Worm (Caenorhabditis elegans) whole organism, mixed stage, embryonic: Measurements from ENCODE around the gene ZK1307.1.

ENCODE experiments used
- elt-1 ChIP-seq: sonication (generic microtip); optimal IDR thresholded peaks from 2 replicates; lab custom pipeline; 2017; ENCODE audit warnings: missing genetic modification characterization, mild to moderate bottlenecking, missing compliant biosample characterization, antibody characterized with exemption, moderate library complexity, borderline replicate concordance; ENCODE audit not compliant: insufficient read depth
- mep-1 ChIP-seq: fragments of 150-350 bp; optimal IDR thresholded peaks from 2 replicates; lab custom pipeline; 2017; ENCODE audit warnings: missing biosample characterization, missing genetic modification reagents, missing genetic modification characterization, inconsistent platforms
- pha-4 ChIP-seq: fragments of 150-350 bp; optimal IDR thresholded peaks from 2 replicates; lab custom pipeline; 2018; ENCODE audit warnings: missing biosample characterization, missing genetic modification reagents, missing genetic modification characterization
- snpc-4 ChIP-seq: fragments of 150-350 bp; optimal IDR thresholded peaks from 2 replicates; lab custom pipeline; 2014; ENCODE audit warnings: missing biosample characterization, missing genetic modification characterization
- sptf-1 ChIP-seq: sonication (generic microtip); optimal IDR thresholded peaks from 2 replicates; lab custom pipeline; 2017; ENCODE audit warnings: mild to moderate bottlenecking, missing genetic modification characterization, moderate library complexity, missing compliant biosample characterization
- unc-39 ChIP-seq: fragments of 150-350 bp; optimal IDR thresholded peaks from 2 replicates; lab custom pipeline; 2014; ENCODE audit warnings: missing biosample characterization, missing genetic modification characterization
- unc-62 ChIP-seq: fragments of 150-350 bp; optimal IDR thresholded peaks from 2 replicates; lab custom pipeline; 2014; ENCODE audit warnings: missing biosample characterization, missing genetic modification reagents, missing genetic modification characterization

DNA sequence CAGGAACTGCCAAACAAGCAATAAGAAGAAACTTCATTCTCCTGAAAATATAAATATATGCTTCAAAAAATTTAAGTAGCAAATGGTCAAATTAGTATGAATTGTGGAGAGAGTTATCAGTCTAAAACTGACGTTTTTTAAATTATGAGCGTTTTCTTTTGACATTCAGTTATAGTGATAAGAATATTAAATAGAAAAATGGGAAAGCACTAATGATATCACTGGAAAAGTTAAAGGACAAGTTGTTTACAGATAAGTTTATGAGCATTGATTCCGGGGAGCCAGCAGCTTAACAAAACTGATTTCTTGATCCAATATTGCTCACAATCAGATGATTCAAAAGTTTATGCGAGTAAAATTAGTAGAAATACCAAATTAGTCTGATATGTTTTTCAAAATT lies 5.0 kb upstream of the ZK1307.1 start, which contains the start of gene ZK1320.3:
- no peak for TF ChIP-seq mep-1 (tag; lab: Kevin White, UChicago)
- TF ChIP-seq unc-62 (GFP tag; lab: Kevin White, UChicago) = no peak
- TF ChIP-seq pha-4 (tag; lab: Kevin White, UChicago) = no peak
- TF ChIP-seq sptf-1 (tag; lab: Kevin White, UChicago) = no peak
- TF ChIP-seq snpc-4 (tag; lab: Kevin White, UChicago) = no peak
- TF ChIP-seq elt-1 (tag; lab: Kevin White, UChicago) = no peak
- TF ChIP-seq unc-39 = no peak
